Worm (Caenorhabditis elegans) whole organism, young adult: ENCODE results near the gene add-2.
A peak's percentile ranks its signal among the peaks of the same experiment; 100 is the strongest.

Experiments used
- B0019.2 ChIP-seq: fragments of 200-800 bp; sonication (Bioruptor generic); conservative IDR thresholded peaks from 2 replicates; pipeline ENCODE4 v1.3.6; 2022; ENCODE audit warnings: missing genetic modification reagents, missing genetic modification characterization, missing compliant biosample characterization
- C06A6.2 ChIP-seq: fragments of 200-800 bp; sonication (Bioruptor generic); conservative IDR thresholded peaks from 2 replicates; pipeline ENCODE4 v1.3.6; 2022; ENCODE audit warnings: missing genetic modification characterization, missing compliant biosample characterization
- D2030.7 ChIP-seq: fragments of 200-800 bp; sonication (Bioruptor generic); IDR thresholded peaks from 2 replicates; pipeline ENCODE4 v1.3.6; 2022; ENCODE audit warnings: missing genetic modification reagents, missing genetic modification characterization, missing compliant biosample characterization
- F39B2.1 ChIP-seq: fragments of 200-800 bp; sonication (Bioruptor generic); IDR thresholded peaks from 2 replicates; pipeline ENCODE4 v1.3.6; 2022; ENCODE audit warnings: missing genetic modification reagents, missing genetic modification characterization, missing compliant biosample characterization
- F55B11.4 ChIP-seq: sonication (generic microtip); optimal IDR thresholded peaks from 2 replicates; lab custom pipeline; 2016; ENCODE audit warnings: missing compliant biosample characterization, missing genetic modification characterization, borderline replicate concordance; ENCODE audit not compliant: insufficient read depth
- F57A8.1 ChIP-seq: fragments of 200-800 bp; sonication (Bioruptor generic); optimal IDR thresholded peaks from 2 replicates; lab custom pipeline; 2018; ENCODE audit warnings: mild to moderate bottlenecking, missing genetic modification characterization, moderate library complexity, missing compliant biosample characterization
- F57C9.4 ChIP-seq: sonication (generic microtip); optimal IDR thresholded peaks from 2 replicates; lab custom pipeline; 2017; ENCODE audit warnings: mild to moderate bottlenecking, missing genetic modification characterization, missing compliant biosample characterization
- K11D2.4 ChIP-seq: fragments of 200-800 bp; sonication (Bioruptor generic); IDR thresholded peaks from 2 replicates; pipeline ENCODE4 v1.3.6; 2022; ENCODE audit warnings: missing genetic modification reagents, missing genetic modification characterization, missing compliant biosample characterization
- Y53F4B.3 ChIP-seq: fragments of 200-800 bp; sonication (Bioruptor generic); IDR thresholded peaks from 2 replicates; pipeline ENCODE4 v1.3.6; 2022; ENCODE audit warnings: missing genetic modification reagents, missing genetic modification characterization, missing compliant biosample characterization
- Y53G8AR.9 ChIP-seq: fragments of 200-800 bp; sonication (Bioruptor generic); conservative IDR thresholded peaks from 2 replicates; pipeline ENCODE4 v1.3.6; 2022; ENCODE audit warnings: missing genetic modification reagents, missing genetic modification characterization, missing compliant biosample characterization
- Y56A3A.18 ChIP-seq: fragments of 200-800 bp; sonication (Bioruptor generic); IDR thresholded peaks from 2 replicates; pipeline ENCODE4 v1.3.6; 2022; ENCODE audit warnings: missing genetic modification reagents, missing genetic modification characterization, missing compliant biosample characterization
- Y67H2A.10 ChIP-seq: fragments of 200-800 bp; sonication (Bioruptor generic); conservative IDR thresholded peaks from 2 replicates; pipeline ENCODE4 v1.3.6; 2022; ENCODE audit warnings: missing genetic modification reagents, missing genetic modification characterization, missing compliant biosample characterization
- Y95B8A.8 ChIP-seq: fragments of 200-800 bp; sonication (Bioruptor generic); IDR thresholded peaks from 2 replicates; pipeline ENCODE4 v1.3.6; 2022; ENCODE audit warnings: missing genetic modification reagents, missing genetic modification characterization, missing compliant biosample characterization
- attf-6 ChIP-seq: fragments of 200-800 bp; sonication (Bioruptor generic); IDR thresholded peaks from 2 replicates; pipeline ENCODE4 v1.3.6; 2022; ENCODE audit warnings: missing genetic modification reagents, missing genetic modification characterization, missing compliant biosample characterization
- ceh-100 ChIP-seq: fragments of 200-800 bp; sonication (Bioruptor generic); IDR thresholded peaks from 2 replicates; pipeline ENCODE4 v1.3.6; 2022; ENCODE audit warnings: missing genetic modification reagents, missing genetic modification characterization, missing compliant biosample characterization
- ceh-40 ChIP-seq: fragments of 200-800 bp; sonication (Bioruptor generic); IDR thresholded peaks from 2 replicates; pipeline ENCODE4 v1.3.6; 2022; ENCODE audit warnings: missing genetic modification characterization, missing compliant biosample characterization
- ceh-79 ChIP-seq: sonication (generic microtip); optimal IDR thresholded peaks from 2 replicates; lab custom pipeline; 2017; ENCODE audit warnings: mild to moderate bottlenecking, missing genetic modification characterization, missing compliant biosample characterization
- ceh-91 ChIP-seq: fragments of 200-800 bp; sonication (Bioruptor generic); IDR thresholded peaks from 2 replicates; pipeline ENCODE4 v1.3.6; 2022; ENCODE audit warnings: missing genetic modification reagents, missing genetic modification characterization, missing compliant biosample characterization
- chd-7 ChIP-seq: sonication (generic microtip); optimal IDR thresholded peaks from 2 replicates; lab custom pipeline; 2016; ENCODE audit warnings: mild to moderate bottlenecking, missing genetic modification characterization, moderate library complexity, missing compliant biosample characterization
- gei-17 ChIP-seq: fragments of 200-800 bp; sonication (Bioruptor generic); optimal IDR thresholded peaks from 2 replicates; lab custom pipeline; 2018; ENCODE audit warnings: mild to moderate bottlenecking, missing genetic modification characterization, missing compliant biosample characterization
- hmg-1.2 ChIP-seq: fragments of 200-800 bp; sonication (Bioruptor generic); IDR thresholded peaks from 2 replicates; pipeline ENCODE4 v1.3.6; 2022; ENCODE audit warnings: missing genetic modification reagents, missing genetic modification characterization, missing compliant biosample characterization
- hsf-1 ChIP-seq: fragments of 200-800 bp; sonication (Bioruptor generic); IDR thresholded peaks from 2 replicates; pipeline ENCODE4 v1.3.6; 2022; ENCODE audit warnings: missing genetic modification reagents, missing genetic modification characterization, missing compliant biosample characterization
- let-607 ChIP-seq, 2 experiments: fragments of 200-800 bp in 1 of 2; sonication (Bioruptor generic) in 1 of 2; sonication (generic microtip) in 1 of 2; optimal IDR thresholded peaks; 2 replicates each; lab custom pipeline; 2016 to 2018; ENCODE audit warnings: mild to moderate bottlenecking in 2 of 2, missing compliant biosample characterization in 2 of 2, missing genetic modification characterization in 2 of 2, moderate library complexity in 2 of 2, missing genotype in 1 of 2
- lin-26 ChIP-seq: fragments of 200-800 bp; sonication (Bioruptor generic); IDR thresholded peaks from 2 replicates; pipeline ENCODE4 v1.3.6; 2022; ENCODE audit warnings: missing genetic modification reagents, missing genetic modification characterization, missing compliant biosample characterization
- lir-1 ChIP-seq: fragments of 200-800 bp; sonication (Bioruptor generic); conservative IDR thresholded peaks from 2 replicates; pipeline ENCODE4 v1.3.6; 2022; ENCODE audit warnings: missing genetic modification reagents, missing genetic modification characterization, missing compliant biosample characterization
- lsy-27 ChIP-seq: sonication (generic microtip); optimal IDR thresholded peaks from 2 replicates; lab custom pipeline; 2017; ENCODE audit warnings: missing genetic modification characterization, mild to moderate bottlenecking, missing compliant biosample characterization, antibody characterized with exemption, missing genotype, borderline replicate concordance; ENCODE audit not compliant: insufficient read depth
- madf-6 ChIP-seq: fragments of 200-800 bp; sonication (Bioruptor generic); IDR thresholded peaks from 2 replicates; pipeline ENCODE4 v1.3.6; 2022; ENCODE audit warnings: missing genetic modification reagents, missing genetic modification characterization, missing compliant biosample characterization
- nfya-2 ChIP-seq: fragments of 200-800 bp; sonication (Bioruptor generic); IDR thresholded peaks from 2 replicates; pipeline ENCODE4 v1.3.6; 2022; ENCODE audit warnings: missing genetic modification reagents, missing genetic modification characterization, missing compliant biosample characterization
- nfyb-1 ChIP-seq: fragments of 200-800 bp; sonication (Bioruptor generic); IDR thresholded peaks from 2 replicates; pipeline ENCODE4 v1.3.6; 2022; ENCODE audit warnings: missing genetic modification reagents, missing genetic modification characterization, missing compliant biosample characterization
- nhr-120 ChIP-seq: fragments of 200-800 bp; sonication (Bioruptor generic); IDR thresholded peaks from 2 replicates; pipeline ENCODE4 v1.3.6; 2022; ENCODE audit warnings: missing genetic modification characterization, missing compliant biosample characterization
- nhr-27 ChIP-seq: fragments of 200-800 bp; sonication (Bioruptor generic); optimal IDR thresholded peaks from 2 replicates; lab custom pipeline; 2018; ENCODE audit warnings: mild to moderate bottlenecking, missing genetic modification characterization, moderate library complexity, missing compliant biosample characterization
- nhr-80 ChIP-seq: sonication (generic microtip); optimal IDR thresholded peaks from 2 replicates; lab custom pipeline; 2016; ENCODE audit warnings: missing genetic modification characterization, missing compliant biosample characterization
- nhr-90 ChIP-seq: sonication (generic microtip); optimal IDR thresholded peaks from 2 replicates; lab custom pipeline; 2016; ENCODE audit warnings: missing genotype, mild to moderate bottlenecking, missing genetic modification characterization, missing compliant biosample characterization
- rcor-1 ChIP-seq: fragments of 200-800 bp; sonication (Bioruptor generic); IDR thresholded peaks from 2 replicates; pipeline ENCODE4 v1.3.6; 2022; ENCODE audit warnings: missing genetic modification reagents, missing genetic modification characterization, missing compliant biosample characterization
- rec-8 ChIP-seq, 2 experiments: sonication (generic microtip); optimal IDR thresholded peaks; 2 replicates each; lab custom pipeline; 2016; ENCODE audit warnings: mild to moderate bottlenecking in 2 of 2, missing genetic modification characterization in 2 of 2, missing genetic modification reagents in 2 of 2, missing genotype in 2 of 2, missing biosample characterization in 1 of 2, missing compliant biosample characterization in 1 of 2, moderate library complexity in 1 of 2
- snpc-1.1 ChIP-seq: sonication (generic microtip); optimal IDR thresholded peaks from 2 replicates; lab custom pipeline; 2017; ENCODE audit warnings: missing genetic modification characterization, mild to moderate bottlenecking, missing compliant biosample characterization, antibody characterized with exemption, moderate library complexity, missing genotype, missing genetic modification reagents; ENCODE audit not compliant: insufficient read depth
- snpc-1.3 ChIP-seq: sonication (generic microtip); optimal IDR thresholded peaks from 2 replicates; lab custom pipeline; 2017; ENCODE audit warnings: missing genetic modification characterization, mild to moderate bottlenecking, missing compliant biosample characterization, antibody characterized with exemption, moderate library complexity, missing genotype, missing genetic modification reagents; ENCODE audit not compliant: insufficient read depth
- somi-1 ChIP-seq: fragments of 200-800 bp; sonication (Bioruptor generic); optimal IDR thresholded peaks from 2 replicates; lab custom pipeline; 2018; ENCODE audit warnings: mild to moderate bottlenecking, missing genetic modification characterization, missing compliant biosample characterization
- tbp1 ChIP-seq: fragments of 200-800 bp; sonication (Bioruptor generic); optimal IDR thresholded peaks from 2 replicates; lab custom pipeline; 2018; ENCODE audit warnings: mild to moderate bottlenecking, missing genetic modification characterization, missing compliant biosample characterization
- tbx-9 ChIP-seq: sonication (generic microtip); optimal IDR thresholded peaks from 2 replicates; lab custom pipeline; 2016; ENCODE audit warnings: borderline replicate concordance, missing genetic modification characterization, inconsistent platforms, missing compliant biosample characterization
- tlf-1 ChIP-seq: fragments of 200-800 bp; sonication (Bioruptor generic); optimal IDR thresholded peaks from 2 replicates; lab custom pipeline; 2018; ENCODE audit warnings: mild to moderate bottlenecking, missing genetic modification characterization, missing compliant biosample characterization
- unc-62 ChIP-seq: fragments of 150-350 bp; optimal IDR thresholded peaks from 2 replicates; lab custom pipeline; 2014; ENCODE audit warnings: missing biosample characterization, missing genetic modification reagents, missing genetic modification characterization
- zfh-2 ChIP-seq: fragments of 200-800 bp; sonication (Bioruptor generic); conservative IDR thresholded peaks from 2 replicates; pipeline ENCODE4 v1.3.6; 2022; ENCODE audit warnings: missing genetic modification reagents, missing genetic modification characterization, missing compliant biosample characterization
- zim-3 ChIP-seq: sonication (generic microtip); optimal IDR thresholded peaks from 2 replicates; lab custom pipeline; 2017; ENCODE audit warnings: mild to moderate bottlenecking, missing genetic modification characterization, moderate library complexity, missing compliant biosample characterization
- ztf-6 ChIP-seq: fragments of 200-800 bp; sonication (Bioruptor generic); IDR thresholded peaks from 2 replicates; pipeline ENCODE4 v1.3.6; 2022; ENCODE audit warnings: missing genetic modification reagents, missing genetic modification characterization, missing compliant biosample characterization

The add-2 gene

DNA sequence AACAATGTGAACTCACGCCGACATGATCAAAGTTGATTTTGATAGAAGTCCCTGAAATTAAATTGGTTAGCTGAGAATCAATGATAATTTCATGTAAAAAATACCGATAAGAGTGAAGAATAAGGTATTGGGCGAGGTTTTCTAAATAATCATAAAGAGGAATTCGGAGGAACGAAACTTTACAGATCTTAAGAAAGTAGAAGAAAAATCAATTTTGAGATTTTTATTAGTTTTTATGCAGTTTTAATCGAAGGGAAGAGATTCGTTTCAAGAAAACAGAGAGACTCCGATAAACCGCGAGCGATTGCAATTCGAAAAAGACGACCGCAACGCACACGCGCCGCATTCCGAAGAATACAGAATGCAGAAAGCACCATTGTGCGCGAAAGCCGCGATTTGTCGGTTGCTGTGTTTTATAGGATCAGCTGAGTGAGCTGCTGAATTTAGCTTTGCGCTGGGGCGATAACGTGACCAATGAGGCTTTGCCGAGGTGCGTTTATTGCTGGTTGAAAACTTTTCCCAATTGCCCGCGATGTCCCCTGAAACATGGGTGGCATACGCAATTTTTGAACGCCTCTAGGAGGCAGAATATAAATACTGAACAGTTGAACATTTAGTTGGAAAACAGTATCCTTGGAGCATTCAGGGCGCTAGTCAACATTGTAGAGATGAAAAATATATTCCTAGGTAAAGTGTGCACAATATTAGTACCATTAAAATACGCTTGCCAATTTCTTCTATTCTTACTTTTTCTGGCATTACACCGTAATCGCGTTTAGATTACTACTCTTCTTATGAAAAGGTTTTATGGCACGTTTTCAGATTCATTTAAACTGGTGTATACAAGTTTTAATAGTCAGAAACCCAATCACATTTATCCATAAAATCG lies 33.3 kb downstream of the add-2 start, which contains the start of gene snr-4:
Gene snr-4 (minus strand): TSS at position 51 of the 889 bp plus-strand sequence.
- TF ChIP-seq zfh-2 (GFP tag; lab: Robert Waterston, UW) (peak; percentile 91), tbp1 (GFP tag; lab: Kevin White, UChicago) (peak; percentile 81), Y53G8AR.9 (peak; percentile 92), ceh-40 (GFP tag; lab: Robert Waterston, UW) (0 out of 2 replicates have a peak, but pooled peaks have one; percentile 27), gei-17 (GFP tag; lab: Kevin White, UChicago) (peak; percentile 72), hmg-1.2 (GFP tag; lab: Robert Waterston, UW) (peak; percentile 97), tlf-1 (GFP tag; lab: Kevin White, UChicago) (peak; percentile 87), nhr-80 (tag; lab: Kevin White, UChicago) (peak; percentile 75), ceh-100 (peak; percentile 85), unc-62 (GFP tag; lab: Kevin White, UChicago) (no peak), somi-1 (GFP tag; lab: Kevin White, UChicago) (peak; percentile 58), ztf-6 (GFP tag; lab: Robert Waterston, UW) (peak; percentile 48; the same call in 1 of the 2 replicates), rcor-1 (GFP tag; lab: Robert Waterston, UW) (peak; percentile 95), ceh-79 (tag; lab: Kevin White, UChicago) (no peak), F57C9.4 (peak; percentile 49), Y95B8A.8 (GFP tag; lab: Robert Waterston, UW) (no peak), hsf-1 (GFP tag; lab: Robert Waterston, UW) (peak; percentile 53), let-607 (tag; optimal IDR thresholded peaks at IDR 0.05; lab: Kevin White, UChicago) (peak; percentile 63 to 68), nhr-90 (tag; lab: Kevin White, UChicago) (peak; percentile 61), lir-1 (GFP tag; lab: Robert Waterston, UW) (peak; percentile 79), tbx-9 (no peak), Y56A3A.18 (GFP tag; lab: Robert Waterston, UW) (peak; percentile 88), Y53F4B.3 (GFP tag; lab: Robert Waterston, UW) (peak; percentile 76), lin-26 (GFP tag; lab: Robert Waterston, UW) (peak; percentile 73), chd-7 (tag; lab: Kevin White, UChicago) (peak; percentile 84), nhr-27 (tag; lab: Kevin White, UChicago) (no peak), D2030.7 (peak; percentile 99), rec-8 (tag; optimal IDR thresholded peaks at IDR 0.05; lab: Kevin White, UChicago) (peak in 1 of 2 experiments; percentile 37), K11D2.4 (GFP tag; lab: Robert Waterston, UW) (peak; percentile 88), attf-6 (peak; percentile 93), nfya-2 (peak; percentile 49; the same call in 1 of the 2 replicates), snpc-1.1 (peak; percentile 98), nfyb-1 (GFP tag; lab: Robert Waterston, UW) (peak; percentile 97), B0019.2 (GFP tag; lab: Robert Waterston, UW) (peak; percentile 56; the same call in 1 of the 2 replicates), F57A8.1 (GFP tag; lab: Kevin White, UChicago) (no peak), lsy-27 (peak; percentile 74), F55B11.4 (tag; lab: Kevin White, UChicago) (no peak), madf-6 (GFP tag; lab: Robert Waterston, UW) (peak; percentile 88), zim-3 (no peak), F39B2.1 (GFP tag; lab: Robert Waterston, UW) (no peak), Y67H2A.10 (GFP tag; lab: Robert Waterston, UW) (peak; percentile 60), ceh-91 (GFP tag; lab: Robert Waterston, UW) (peak; percentile 83), snpc-1.3 (tag; lab: Kevin White, UChicago) (peak; percentile 94), C06A6.2 (peak; percentile 88), nhr-120 (GFP tag; lab: Robert Waterston, UW) (no peak)
